Worm (Caenorhabditis elegans) whole organism, midembryonic: ENCODE results near the gene Y54H5A.2.
A peak's percentile ranks its signal among the peaks of the same experiment; 100 is the strongest.

Source experiments
- T22C8.4 ChIP-seq: fragments of 200-800 bp; sonication (Bioruptor generic); IDR thresholded peaks from 2 replicates; pipeline ENCODE4 v1.3.6; 2022; ENCODE audit warnings: missing genetic modification characterization, missing compliant biosample characterization
- cog-1 ChIP-seq: sonication (generic microtip); optimal IDR thresholded peaks from 2 replicates; lab custom pipeline; 2016; ENCODE audit warnings: missing genetic modification characterization, missing compliant biosample characterization
- flt-1 ChIP-seq: fragments of 200-800 bp; sonication (Bioruptor generic); IDR thresholded peaks from 2 replicates; pipeline ENCODE4 v1.3.6; 2022; ENCODE audit warnings: missing genetic modification characterization, missing compliant biosample characterization
- klf-2 ChIP-seq: fragments of 200-800 bp; sonication (Bioruptor generic); conservative IDR thresholded peaks from 2 replicates; pipeline ENCODE4 v1.3.6; 2022; ENCODE audit warnings: missing genetic modification reagents, missing genetic modification characterization, missing compliant biosample characterization
- med-1 ChIP-seq: sonication (generic microtip); optimal IDR thresholded peaks from 2 replicates; lab custom pipeline; 2017; ENCODE audit warnings: missing genetic modification characterization, mild to moderate bottlenecking, missing compliant biosample characterization, antibody characterized with exemption, missing genetic modification reagents; ENCODE audit not compliant: insufficient read depth
- ref-1 ChIP-seq: fragments of 200-800 bp; sonication (Bioruptor generic); conservative IDR thresholded peaks from 2 replicates; pipeline ENCODE4 v1.3.6; 2022; ENCODE audit warnings: missing genetic modification reagents, missing genetic modification characterization, missing compliant biosample characterization
- tab-1 ChIP-seq: fragments of 200-800 bp; sonication (Bioruptor generic); IDR thresholded peaks from 2 replicates; pipeline ENCODE4 v1.3.6; 2022; ENCODE audit warnings: missing genetic modification characterization, missing compliant biosample characterization
- ztf-23 ChIP-seq: fragments of 200-800 bp; sonication (Bioruptor generic); IDR thresholded peaks from 2 replicates; pipeline ENCODE4 v1.3.6; 2022; ENCODE audit warnings: missing genetic modification reagents, missing genetic modification characterization, missing compliant biosample characterization
- ztf-29 ChIP-seq: fragments of 200-800 bp; sonication (Bioruptor generic); IDR thresholded peaks from 2 replicates; pipeline ENCODE4 v1.3.6; 2022; ENCODE audit warnings: missing genetic modification reagents, missing genetic modification characterization, missing compliant biosample characterization

Y54H5A.2 gene

DNA sequence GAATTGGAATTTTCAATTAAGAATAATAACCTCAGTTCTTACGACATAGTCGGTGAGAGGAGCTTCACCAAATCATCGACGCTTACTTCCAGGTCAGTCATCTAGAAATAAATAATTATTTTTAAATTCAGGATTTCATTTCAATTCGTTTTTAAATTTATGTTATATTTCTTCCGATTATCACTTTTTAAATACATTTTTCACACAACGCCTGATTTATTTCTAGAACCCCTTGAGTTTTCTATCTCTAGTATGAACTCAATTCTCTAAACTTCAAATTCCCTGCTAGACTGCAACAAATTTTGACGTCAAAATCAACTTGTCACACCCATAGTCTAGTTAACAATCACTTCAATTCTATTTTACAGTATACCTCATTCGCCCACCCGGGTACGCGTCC lies at the start of gene Y54H5A.2:
Gene Y54H5A.2 (minus strand): TSS at position 101 of the 400 bp plus-strand sequence.
- TF ChIP-seq klf-2 (no peak), cog-1 (tag; lab: Kevin White, UChicago) (no peak), ref-1 (GFP tag; lab: Robert Waterston, UW) (no peak), T22C8.4 (GFP tag; lab: Robert Waterston, UW) (no peak), tab-1 (no peak), flt-1 (GFP tag; lab: Robert Waterston, UW) (no peak), ztf-29 (GFP tag; lab: Robert Waterston, UW) (no peak), ztf-23 (GFP tag; lab: Robert Waterston, UW) (no peak), med-1 (GFP tag; lab: Kevin White, UChicago) (no peak)

DNA sequence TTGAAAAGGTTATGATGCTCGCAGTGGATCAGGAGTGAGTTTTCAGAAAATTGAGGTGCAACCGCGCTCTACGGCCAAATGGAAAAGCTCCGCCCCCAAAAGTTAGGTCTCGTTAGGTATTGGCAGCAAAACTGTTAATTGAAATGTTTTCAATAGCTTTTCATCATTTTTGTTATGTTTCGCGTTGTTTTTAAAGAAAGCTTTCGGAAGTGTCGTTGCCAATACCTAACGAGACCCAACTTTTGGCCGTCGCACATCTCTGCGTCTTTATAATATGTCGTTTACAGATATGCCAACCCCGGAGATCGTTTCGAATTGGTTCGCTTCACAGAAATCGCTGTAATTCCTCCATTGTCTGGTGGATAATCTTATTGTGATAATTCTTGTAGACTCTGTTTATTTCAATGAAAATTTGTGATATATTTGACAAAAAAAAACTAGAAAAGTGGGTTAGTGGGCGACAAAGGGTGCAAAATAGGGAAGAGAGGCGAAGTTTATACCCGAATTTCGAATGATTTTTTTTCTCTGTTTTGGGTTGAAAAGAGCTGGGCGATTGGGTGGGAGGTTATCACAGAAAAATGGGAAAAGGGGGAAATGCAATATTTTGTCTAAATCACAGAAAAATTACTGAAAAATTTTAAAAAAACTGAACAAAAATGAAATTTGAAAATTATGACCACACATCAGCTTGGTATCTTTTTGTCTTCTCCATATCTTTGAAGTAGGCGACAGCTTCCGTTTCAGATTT lies 47.1 kb upstream of the Y54H5A.2 start:
- TF ChIP-seq med-1 (GFP tag; lab: Kevin White, UChicago), result no peak
- no peak for TF ChIP-seq ztf-23 (GFP tag; lab: Robert Waterston, UW)
- no peak for TF ChIP-seq tab-1
- TF ChIP-seq klf-2, result no peak
- TF ChIP-seq T22C8.4 (GFP tag; lab: Robert Waterston, UW), result no peak
- no peak for TF ChIP-seq flt-1 (GFP tag; lab: Robert Waterston, UW)

DNA sequence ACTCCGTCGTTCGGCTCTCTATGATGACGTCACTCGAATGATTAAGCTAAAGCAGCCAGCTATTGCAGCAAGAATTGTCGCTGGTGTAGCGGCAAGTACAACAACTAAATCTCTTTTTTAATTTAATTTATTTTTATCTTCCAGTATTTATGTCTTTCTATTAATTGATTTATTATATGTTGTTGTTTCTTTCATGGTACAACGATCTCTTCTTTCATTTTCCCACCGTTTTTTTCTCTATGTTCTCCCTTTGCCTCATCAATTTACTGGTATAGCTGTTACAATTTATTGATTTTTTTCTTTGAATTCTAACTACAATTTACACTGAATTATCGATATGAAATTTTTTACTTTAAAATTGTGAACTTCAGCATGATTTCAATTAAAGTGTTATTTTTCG lies 46.3 kb upstream of the Y54H5A.2 start, which contains the start of gene moc-6:
Gene moc-6 (plus strand): TSS at position 301 of the 400 bp plus-strand sequence.
- TF ChIP-seq cog-1 (tag; lab: Kevin White, UChicago) (no peak), T22C8.4 (GFP tag; lab: Robert Waterston, UW) (0 out of 2 replicates have a peak, but pooled peaks have one; percentile 23), klf-2 (no peak)

DNA sequence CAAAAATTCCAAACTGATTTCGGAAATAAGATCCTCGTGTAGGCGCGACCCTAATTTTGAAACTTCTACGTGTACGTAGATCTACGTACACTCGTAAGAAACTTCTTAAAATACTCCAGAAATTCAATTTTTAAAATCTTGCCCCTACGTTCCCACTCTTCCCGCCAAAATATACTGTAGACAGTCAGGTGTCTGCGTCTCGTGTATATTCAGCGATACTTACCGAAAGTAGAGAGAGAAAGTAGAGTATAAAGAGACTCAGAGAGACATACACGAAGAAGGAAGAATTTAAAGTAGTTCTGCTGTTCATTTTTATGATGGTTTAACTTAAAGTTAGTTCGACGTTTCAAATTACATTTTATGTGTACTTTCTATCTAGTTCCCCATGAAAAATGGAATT lies 43.9 kb upstream of the Y54H5A.2 start:
- TF ChIP-seq flt-1 (GFP tag; lab: Robert Waterston, UW) (no peak), cog-1 (tag; lab: Kevin White, UChicago) (no peak), ztf-29 (GFP tag; lab: Robert Waterston, UW) (no peak), ref-1 (GFP tag; lab: Robert Waterston, UW) (no peak), med-1 (GFP tag; lab: Kevin White, UChicago) (no peak), klf-2 (no peak), T22C8.4 (GFP tag; lab: Robert Waterston, UW) (no peak), ztf-23 (GFP tag; lab: Robert Waterston, UW) (no peak), tab-1 (no peak)

DNA sequence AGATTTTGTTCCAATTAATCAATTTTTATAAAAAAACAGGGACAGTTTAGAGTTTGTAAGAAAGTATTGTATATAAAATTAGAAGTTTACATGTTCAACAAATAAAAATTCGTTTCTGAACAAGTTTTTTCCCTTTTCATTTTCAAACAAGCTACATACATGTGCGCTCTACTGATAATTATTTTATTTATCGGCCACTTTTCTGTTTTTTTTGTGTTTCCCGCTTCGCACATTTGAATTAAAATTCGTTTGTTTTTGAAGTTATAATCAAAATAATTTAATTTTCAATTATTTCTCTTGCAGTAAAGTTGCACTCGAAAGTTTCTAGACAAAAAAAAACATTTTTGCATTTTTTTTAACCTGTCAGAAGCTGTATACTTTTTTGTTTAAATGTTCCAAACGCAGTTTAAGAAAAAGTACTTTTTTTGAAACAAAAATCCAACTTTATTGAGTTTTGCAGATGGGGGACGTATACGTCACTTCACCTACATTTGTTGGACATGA lies 41.3 kb upstream of the Y54H5A.2 start, which contains the start of gene hira-1:
Gene hira-1 (plus strand): TSS at position 454 of the 504 bp plus-strand sequence.
- no peak for TF ChIP-seq ztf-23 (GFP tag; lab: Robert Waterston, UW)
- no peak for TF ChIP-seq med-1 (GFP tag; lab: Kevin White, UChicago)
- no peak for TF ChIP-seq cog-1 (tag; lab: Kevin White, UChicago)
- no peak for TF ChIP-seq ztf-29 (GFP tag; lab: Robert Waterston, UW)
- TF ChIP-seq flt-1 (GFP tag; lab: Robert Waterston, UW), result no peak
- TF ChIP-seq ref-1 (GFP tag; lab: Robert Waterston, UW), result no peak
- TF ChIP-seq klf-2, result no peak
- TF ChIP-seq T22C8.4 (GFP tag; lab: Robert Waterston, UW), result no peak

DNA sequence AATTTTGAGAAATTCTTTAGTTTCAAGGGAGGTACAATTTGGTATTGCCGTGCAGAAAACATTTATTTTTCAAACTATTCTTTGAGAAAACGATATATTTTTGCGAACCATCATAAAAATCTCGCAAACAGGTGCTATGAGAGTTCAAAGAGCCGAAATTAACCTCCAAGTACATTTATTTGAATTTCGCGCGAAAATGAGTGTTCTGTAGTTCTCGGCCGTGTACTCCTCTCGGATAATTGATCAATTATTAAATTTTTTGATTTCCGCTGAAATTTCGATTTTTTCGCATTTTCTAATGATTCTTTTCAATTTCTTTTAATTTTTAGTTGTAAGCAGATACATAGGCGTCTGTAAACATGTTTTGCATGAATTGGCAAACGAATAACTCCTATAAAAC lies 40.8 kb upstream of the Y54H5A.2 start:
- TF ChIP-seq flt-1 (GFP tag; lab: Robert Waterston, UW) (peak; percentile 37; the same call in 1 of the 2 replicates), klf-2 (no peak)

DNA sequence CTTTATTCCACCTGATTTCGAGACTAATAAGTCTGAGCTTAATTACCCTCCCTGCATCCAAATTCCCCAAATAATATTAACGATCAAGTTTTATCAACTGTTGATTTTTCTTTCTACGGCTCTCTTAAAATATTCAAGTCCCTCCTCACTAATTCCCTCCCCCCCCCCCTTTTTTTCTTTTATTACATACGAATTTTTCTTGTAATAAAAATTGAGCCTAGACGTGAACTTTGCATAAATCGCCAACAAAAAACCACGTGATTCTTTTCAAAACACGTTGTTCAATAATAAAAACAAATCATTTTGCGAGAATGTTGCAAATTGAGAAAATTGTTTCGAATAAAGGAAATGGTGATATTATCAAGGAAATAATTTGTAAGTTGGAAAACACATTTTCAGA lies 39.0 kb upstream of the Y54H5A.2 start, which contains the start of gene K10D2.8:
Gene K10D2.8 (plus strand): TSS at position 301 of the 400 bp plus-strand sequence.
- TF ChIP-seq cog-1 (tag; lab: Kevin White, UChicago), result no peak
- TF ChIP-seq flt-1 (GFP tag; lab: Robert Waterston, UW), result no peak
- TF ChIP-seq ztf-23 (GFP tag; lab: Robert Waterston, UW), result no peak
- no peak for TF ChIP-seq med-1 (GFP tag; lab: Kevin White, UChicago)
- no peak for TF ChIP-seq ref-1 (GFP tag; lab: Robert Waterston, UW)
- TF ChIP-seq T22C8.4 (GFP tag; lab: Robert Waterston, UW), result no peak
- no peak for TF ChIP-seq tab-1
- no peak for TF ChIP-seq klf-2
- TF ChIP-seq ztf-29 (GFP tag; lab: Robert Waterston, UW), result no peak

DNA sequence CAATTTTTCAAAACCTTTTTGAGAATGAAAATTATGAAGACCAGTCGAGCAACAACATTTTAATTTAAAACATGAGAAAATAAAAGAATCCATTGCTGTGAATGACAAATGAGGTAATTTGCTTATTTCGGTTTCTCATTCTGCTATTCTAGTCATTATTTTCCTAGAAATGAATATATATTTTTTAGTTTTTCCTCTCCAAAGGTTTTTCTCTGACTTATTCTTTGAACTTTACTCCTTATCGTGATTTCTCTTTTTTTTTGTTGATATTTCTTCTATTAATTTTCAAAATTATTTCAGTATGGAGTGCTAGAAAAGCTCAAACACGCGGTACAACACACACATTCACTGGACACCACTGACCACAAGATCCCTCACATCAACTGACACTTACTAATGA lies 36.2 kb upstream of the Y54H5A.2 start, which contains the start of gene pup-2:
Gene pup-2 (plus strand): TSS at position 301 of the 400 bp plus-strand sequence.
- TF ChIP-seq ztf-23 (GFP tag; lab: Robert Waterston, UW) (no peak), flt-1 (GFP tag; lab: Robert Waterston, UW) (no peak), klf-2 (no peak), tab-1 (no peak), cog-1 (tag; lab: Kevin White, UChicago) (no peak), T22C8.4 (GFP tag; lab: Robert Waterston, UW) (no peak), med-1 (GFP tag; lab: Kevin White, UChicago) (no peak)

DNA sequence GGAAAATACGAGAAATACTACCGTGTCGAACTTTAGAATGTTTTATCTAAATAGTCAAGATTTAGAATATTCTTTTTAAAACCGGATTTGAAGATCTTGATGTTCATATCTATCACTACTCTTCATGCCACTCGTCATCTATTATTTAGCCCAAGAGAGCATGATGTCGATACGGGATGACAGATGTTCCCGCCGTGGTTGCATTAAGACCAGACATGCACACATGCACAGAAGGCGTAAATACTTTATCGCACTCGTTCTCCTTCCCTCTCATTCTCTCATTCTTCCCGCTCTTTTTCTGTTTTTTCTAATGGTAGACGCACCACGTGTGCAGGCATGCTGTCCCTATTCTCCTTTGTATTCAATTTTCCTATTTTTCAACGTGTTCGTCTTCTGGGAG lies 34.0 kb upstream of the Y54H5A.2 start:
- TF ChIP-seq flt-1 (GFP tag; lab: Robert Waterston, UW) (no peak), cog-1 (tag; lab: Kevin White, UChicago) (no peak), ref-1 (GFP tag; lab: Robert Waterston, UW) (no peak), ztf-23 (GFP tag; lab: Robert Waterston, UW) (no peak), klf-2 (no peak)

DNA sequence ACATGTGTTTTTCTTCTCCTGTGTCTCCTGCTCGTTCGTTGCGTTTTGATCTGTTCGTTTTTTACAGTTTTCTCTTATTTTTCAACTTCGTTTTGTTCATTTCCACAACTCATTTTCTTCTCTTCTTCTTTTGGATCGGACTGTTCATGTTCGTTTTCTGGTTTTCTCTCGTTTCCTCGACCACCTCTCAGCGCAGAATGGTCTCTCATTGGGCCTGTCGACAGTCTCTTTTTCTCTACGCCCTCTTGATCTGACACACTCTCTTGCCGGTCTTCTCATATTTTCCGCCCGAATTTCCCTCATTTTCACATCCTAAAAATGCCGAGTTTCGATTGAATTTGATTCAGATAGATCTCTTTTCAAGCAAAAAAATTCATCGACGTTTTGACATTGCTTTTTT lies 32.3 kb upstream of the Y54H5A.2 start:
- TF ChIP-seq klf-2 (no peak), cog-1 (tag; lab: Kevin White, UChicago) (no peak), ztf-23 (GFP tag; lab: Robert Waterston, UW) (no peak), T22C8.4 (GFP tag; lab: Robert Waterston, UW) (no peak), tab-1 (no peak), ztf-29 (GFP tag; lab: Robert Waterston, UW) (no peak)
